Worm (Caenorhabditis elegans) whole organism, L4/young adult: ENCODE results near the gene col-173.

ENCODE experiments used
- W03F9.2 ChIP-seq: fragments of 150-350 bp; optimal IDR thresholded peaks from 2 replicates; lab custom pipeline; 2014; ENCODE audit warnings: missing biosample characterization, missing genetic modification characterization
- dao-5 ChIP-seq: sonication (generic microtip); optimal IDR thresholded peaks from 2 replicates; lab custom pipeline; 2016; ENCODE audit warnings: missing genotype, missing genetic modification characterization, moderate library complexity, missing compliant biosample characterization
- him-1 ChIP-seq: sonication (generic microtip); optimal IDR thresholded peaks from 2 replicates; lab custom pipeline; 2016; ENCODE audit warnings: missing genotype, missing genetic modification reagents, missing genetic modification characterization, missing compliant biosample characterization

col-173 gene

DNA sequence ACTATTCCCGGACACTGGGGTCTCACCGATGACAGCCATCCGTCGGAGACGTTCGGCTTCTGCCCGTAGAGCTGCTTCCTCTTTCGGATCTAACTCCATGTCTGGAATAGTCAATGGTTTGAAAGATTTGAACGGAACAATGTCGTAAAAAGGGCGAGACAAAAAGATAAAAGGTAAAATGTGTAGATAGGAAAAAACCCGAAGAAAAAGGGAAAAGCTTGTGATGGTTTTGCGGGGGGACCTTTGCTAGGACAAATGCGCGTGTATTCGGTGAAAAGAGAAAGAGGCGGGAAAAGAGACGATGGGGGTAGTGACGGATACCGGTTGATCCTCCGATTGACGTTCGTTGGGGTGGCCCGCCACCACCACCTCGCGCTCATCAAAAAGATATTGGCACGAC, at the start of gene col-173:
TSS of gene col-173 (minus strand) at position 101 of the 400 bp plus-strand sequence.
- no peak for TF ChIP-seq dao-5
- TF ChIP-seq him-1 (tag; lab: Kevin White, UChicago), result no peak
- no peak for TF ChIP-seq W03F9.2 (tag; lab: Kevin White, UChicago)

- no peak for TF ChIP-seq him-1 (tag; lab: Kevin White, UChicago)
- no peak for TF ChIP-seq dao-5
- TF ChIP-seq W03F9.2 (tag; lab: Kevin White, UChicago), result no peak
Observed at ce11 chrX:6926952-6927351, 49.6 kb upstream of the col-173 start.

- TF ChIP-seq dao-5, result no peak
- no peak for TF ChIP-seq W03F9.2 (tag; lab: Kevin White, UChicago)
- TF ChIP-seq him-1 (tag; lab: Kevin White, UChicago), result no peak
Observed at ce11 chrX:6924461-6924860, 47.1 kb upstream of the col-173 start, which contains the start of gene otpl-3. TSS of gene otpl-3 (minus strand) at chrX:6924764.

DNA sequence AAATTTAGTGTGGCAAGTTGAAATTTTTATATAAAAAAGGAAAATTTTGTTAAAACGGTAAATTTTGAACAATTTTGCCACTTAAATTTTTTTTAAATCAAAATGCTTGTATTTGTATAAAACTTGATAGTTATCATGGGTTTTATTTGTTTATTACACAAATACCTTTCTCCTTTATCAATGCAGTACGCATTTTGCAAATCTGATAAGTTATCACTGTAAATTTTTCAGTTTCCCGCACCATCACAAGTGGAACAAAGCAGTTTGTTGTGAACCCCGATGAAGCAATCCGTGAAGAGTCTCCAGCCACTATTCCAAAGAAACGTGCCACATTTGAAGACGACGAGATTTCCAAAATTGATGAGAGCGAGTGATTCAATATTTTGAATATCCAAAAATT, 42.8 kb upstream of the col-173 start:
- no peak for TF ChIP-seq him-1 (tag; lab: Kevin White, UChicago)
- TF ChIP-seq dao-5, result no peak
- TF ChIP-seq W03F9.2 (tag; lab: Kevin White, UChicago), result no peak

DNA sequence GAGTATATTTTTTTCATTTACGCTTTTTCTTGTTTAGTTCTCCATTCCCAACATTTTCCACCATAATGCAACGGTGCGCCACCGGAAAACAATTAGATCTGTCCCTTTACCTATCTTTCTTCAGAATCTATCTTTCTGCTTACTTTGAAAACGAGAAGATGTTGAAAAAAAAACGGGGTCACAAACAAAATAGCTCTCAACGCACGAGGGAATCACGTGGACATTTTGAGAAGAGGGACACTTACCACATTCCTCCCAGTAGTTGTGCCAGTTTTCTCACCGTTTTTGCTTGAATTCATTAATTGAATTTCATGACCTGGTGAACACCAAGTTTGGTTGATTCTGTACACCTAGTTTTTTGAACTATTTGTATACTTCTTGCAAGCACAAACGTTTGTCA, 38.8 kb upstream of the col-173 start:
- TF ChIP-seq W03F9.2 (tag; lab: Kevin White, UChicago), result no peak
- no peak for TF ChIP-seq him-1 (tag; lab: Kevin White, UChicago)
- no peak for TF ChIP-seq dao-5

DNA sequence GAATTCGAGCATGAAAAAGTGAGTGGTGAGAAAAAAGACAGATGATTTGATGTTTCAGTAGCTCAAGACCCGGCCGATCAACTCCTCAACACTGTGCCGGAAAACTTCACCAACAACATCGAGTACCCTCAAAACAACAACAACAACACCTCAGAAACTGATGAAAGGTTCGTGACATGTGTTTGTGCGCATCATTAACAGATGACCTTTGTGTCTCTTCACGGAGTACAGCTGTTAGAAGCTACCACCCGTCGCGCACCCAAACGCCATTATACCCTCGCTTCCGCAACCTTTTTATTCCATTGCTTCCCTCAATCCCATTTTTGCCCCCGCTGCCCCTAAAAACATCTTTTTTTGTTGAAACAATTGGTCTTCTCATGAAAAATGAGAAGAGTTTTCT, 37.9 kb upstream of the col-173 start:
- TF ChIP-seq him-1 (tag; lab: Kevin White, UChicago) (no peak), W03F9.2 (tag; lab: Kevin White, UChicago) (no peak), dao-5 (no peak)

- TF ChIP-seq W03F9.2 (tag; lab: Kevin White, UChicago) (no peak), dao-5 (no peak), him-1 (tag; lab: Kevin White, UChicago) (no peak)
Observed at ce11 chrX:6913989-6914388, 36.7 kb upstream of the col-173 start, which contains the start of gene nhx-4. TSS of gene nhx-4 (plus strand) at chrX:6914289.

ce11 chrX:6905581-6905980, 28.2 kb upstream of the col-173 start:
- TF ChIP-seq him-1 (tag; lab: Kevin White, UChicago) (no peak), dao-5 (no peak), W03F9.2 (tag; lab: Kevin White, UChicago) (no peak)

DNA sequence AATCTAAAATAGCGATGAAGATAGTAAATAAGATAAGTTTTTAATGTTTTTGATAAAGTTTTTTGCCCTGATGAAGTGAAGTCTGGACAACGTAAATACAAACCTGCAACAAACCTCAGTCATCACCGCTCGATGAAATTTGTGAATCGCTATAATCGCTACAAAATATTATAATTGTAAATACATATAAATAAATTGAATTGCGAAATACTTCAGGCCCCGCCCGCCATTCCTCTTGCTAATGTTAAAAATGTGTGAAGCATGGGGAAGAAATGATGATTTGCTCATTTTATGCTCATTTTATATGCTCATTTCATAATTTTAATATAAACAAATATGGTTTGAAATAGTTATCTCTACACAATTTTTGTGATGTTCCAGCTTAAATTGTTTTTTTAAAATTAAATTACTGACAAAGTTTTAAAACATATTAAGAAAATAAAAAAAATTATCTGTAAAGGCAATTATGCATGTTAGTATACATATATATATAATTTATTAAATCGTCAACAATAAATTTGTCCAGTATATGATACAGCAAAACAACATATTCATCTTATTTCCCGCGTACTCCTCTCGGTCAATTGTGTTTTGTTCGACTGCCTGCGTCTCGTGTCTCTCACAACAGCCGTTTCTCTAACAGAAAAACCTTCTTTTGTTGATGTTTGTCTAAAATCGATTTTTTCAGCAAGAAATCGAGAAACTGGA, 26.9 kb upstream of the col-173 start, which contains the start of gene sid-5:
TSS of gene sid-5 (plus strand) at position 658 of the 708 bp plus-strand sequence.
- TF ChIP-seq him-1 (tag; lab: Kevin White, UChicago) (no peak), dao-5 (no peak), W03F9.2 (tag; lab: Kevin White, UChicago) (no peak)

DNA sequence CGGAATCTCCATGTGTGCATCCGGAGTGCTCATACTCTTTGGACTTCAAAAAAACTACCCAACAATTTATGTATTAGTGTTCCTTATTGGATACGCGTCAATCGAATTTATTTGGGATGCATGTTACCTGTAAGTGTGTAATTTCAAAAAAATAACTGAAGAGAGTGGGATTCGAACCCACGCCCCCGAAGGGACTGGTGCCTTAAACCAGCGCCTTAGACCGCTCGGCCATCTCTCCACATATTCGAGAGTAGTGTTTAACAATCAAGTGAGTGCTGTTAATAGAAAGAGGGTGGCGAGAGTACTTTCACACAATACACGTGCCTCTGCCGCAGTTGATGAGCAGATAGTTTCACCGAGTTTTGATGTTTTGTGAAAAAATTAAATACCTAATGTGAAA, 25.6 kb upstream of the col-173 start:
- TF ChIP-seq dao-5, result peak; percentile 14
- TF ChIP-seq W03F9.2 (tag; lab: Kevin White, UChicago), result no peak

DNA sequence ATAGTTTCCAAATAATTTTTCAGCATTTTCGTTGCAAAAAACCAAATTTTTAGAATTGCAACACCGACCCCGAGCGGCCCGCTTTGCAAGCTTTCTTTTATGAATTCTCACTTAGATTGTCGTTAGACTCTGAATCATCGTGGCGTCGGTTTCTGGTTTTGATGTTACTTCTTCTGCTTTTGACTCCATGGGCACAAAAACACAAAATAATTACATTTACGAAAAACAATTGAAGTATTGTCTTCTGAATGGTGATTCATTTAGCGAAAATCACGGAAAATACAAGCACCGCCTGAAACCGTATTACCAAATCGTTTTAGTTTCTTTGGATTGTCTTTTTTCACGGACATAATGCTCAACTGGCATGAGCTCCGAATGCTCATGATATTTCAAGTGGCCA, 23.7 kb upstream of the col-173 start, which contains the start of gene pes-23:
TSS of gene pes-23 (plus strand) at position 301 of the 400 bp plus-strand sequence.
- TF ChIP-seq him-1 (tag; lab: Kevin White, UChicago), result no peak
- no peak for TF ChIP-seq W03F9.2 (tag; lab: Kevin White, UChicago)
- no peak for TF ChIP-seq dao-5

ce11 chrX:6899848-6900247, 22.5 kb upstream of the col-173 start, which contains the start of gene F14B8.4:
TSS of gene F14B8.4 (minus strand) at chrX:6899948.
- TF ChIP-seq dao-5 (no peak), him-1 (tag; lab: Kevin White, UChicago) (no peak), W03F9.2 (tag; lab: Kevin White, UChicago) (no peak)

DNA sequence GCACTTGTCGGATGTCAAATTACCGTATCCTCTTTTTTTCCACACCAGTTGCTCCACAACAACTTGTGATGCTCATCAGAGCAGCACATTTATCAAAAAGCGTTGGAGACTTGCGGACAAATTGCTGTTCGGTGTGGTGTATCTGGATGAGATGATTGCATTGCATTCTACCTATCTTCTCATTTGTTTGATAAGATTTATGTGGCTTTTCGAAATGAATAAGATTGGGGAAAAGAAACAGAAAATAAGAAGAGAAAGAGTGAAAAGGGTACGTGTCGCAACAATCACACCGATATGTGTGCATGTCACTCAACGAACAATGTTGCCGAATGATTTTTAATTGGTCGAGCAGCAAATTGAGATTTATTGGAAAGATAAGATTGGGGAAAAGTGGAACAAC, 16.8 kb upstream of the col-173 start:
- TF ChIP-seq him-1 (tag; lab: Kevin White, UChicago) (no peak), W03F9.2 (tag; lab: Kevin White, UChicago) (no peak), dao-5 (no peak)

- TF ChIP-seq him-1 (tag; lab: Kevin White, UChicago) (no peak), W03F9.2 (tag; lab: Kevin White, UChicago) (no peak), dao-5 (no peak)
Observed at ce11 chrX:6893074-6893473, 15.7 kb upstream of the col-173 start.

DNA sequence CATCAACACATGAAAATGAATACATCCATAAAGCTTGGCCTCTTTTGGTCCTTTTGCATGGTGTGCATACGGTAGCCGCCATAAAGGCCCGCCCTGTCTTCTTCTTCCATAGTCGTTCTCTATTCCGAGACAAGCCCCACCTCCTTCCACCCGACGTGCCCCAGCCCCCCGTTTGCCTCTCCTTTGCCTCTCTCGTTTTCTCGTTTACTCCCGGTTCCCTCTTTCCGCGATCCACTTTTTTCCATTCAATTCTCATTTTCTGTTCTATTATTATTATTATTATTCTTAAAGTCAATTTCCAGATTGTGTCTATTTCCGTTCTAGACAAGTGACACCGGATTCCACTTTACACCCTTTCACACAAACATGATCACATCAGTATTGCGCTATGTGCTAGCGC, 12.0 kb upstream of the col-173 start, which contains the start of gene unc-6:
TSS of gene unc-6 (plus strand) at position 301 of the 400 bp plus-strand sequence.
- no peak for TF ChIP-seq him-1 (tag; lab: Kevin White, UChicago)
